Worm (Caenorhabditis elegans): ENCODE results near the gene bli-6.

bli-6 gene

DNA sequence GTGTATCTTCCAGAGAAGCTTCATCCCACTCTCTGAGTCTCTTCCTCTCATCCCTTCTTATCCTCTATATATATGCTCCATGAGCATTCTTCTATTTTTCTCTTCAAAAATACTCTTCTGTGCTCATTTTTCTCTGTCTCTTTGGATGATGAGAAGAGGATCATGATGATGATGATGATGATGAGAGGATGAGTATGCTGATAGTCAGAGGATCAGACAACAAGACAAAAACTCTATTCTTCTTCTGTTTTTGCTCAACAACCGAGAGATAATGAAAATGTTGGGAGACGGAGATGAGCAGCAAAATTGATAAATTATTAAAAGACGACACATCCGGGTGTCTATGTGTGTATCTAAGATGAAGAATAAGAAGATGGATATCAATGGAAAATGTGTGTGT lies 16.5 kb downstream of the bli-6 start (continued):
- TF ChIP-seq unc-55 (GFP tag; optimal IDR thresholded peaks at IDR 0.05): peak; percentile 87

DNA sequence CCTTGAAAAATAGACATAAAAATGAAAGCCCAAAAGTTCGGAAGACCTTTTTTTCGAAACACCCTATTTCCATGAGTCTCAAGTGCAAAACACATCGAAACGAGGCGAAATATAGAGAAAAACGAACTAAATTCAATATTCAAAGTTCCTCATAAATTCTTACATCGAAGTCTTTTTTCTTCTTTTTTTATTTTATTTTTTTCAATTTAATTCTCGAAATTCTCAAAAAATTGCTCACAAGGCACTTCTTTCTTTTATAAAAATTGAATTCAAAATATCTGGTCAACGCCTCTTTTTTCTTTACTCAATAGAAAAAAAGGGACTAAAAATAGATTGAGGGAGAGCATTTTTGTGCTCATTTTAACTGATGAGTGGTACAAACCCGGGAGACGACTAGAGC lies 18.3 kb downstream of the bli-6 start:
- TF ChIP-seq unc-39 (tag; optimal IDR thresholded peaks at IDR 0.05) (no peak), sma-3 (GFP tag; optimal IDR thresholded peaks at IDR 0.05) (no peak), F13H6.1 (tag; optimal IDR thresholded peaks at IDR 0.05) (no peak), ama-1 (optimal IDR thresholded peaks at IDR 0.05) (no peak), nhr-237 (tag; optimal IDR thresholded peaks at IDR 0.05) (no peak), snpc-4 (tag; optimal IDR thresholded peaks at IDR 0.05) (no peak), sma-9 (GFP tag; optimal IDR thresholded peaks at IDR 0.05) (no peak), sma-9 (tag; optimal IDR thresholded peaks at IDR 0.05) (no peak), C34F6.9 (tag; optimal IDR thresholded peaks at IDR 0.05) (no peak)

DNA sequence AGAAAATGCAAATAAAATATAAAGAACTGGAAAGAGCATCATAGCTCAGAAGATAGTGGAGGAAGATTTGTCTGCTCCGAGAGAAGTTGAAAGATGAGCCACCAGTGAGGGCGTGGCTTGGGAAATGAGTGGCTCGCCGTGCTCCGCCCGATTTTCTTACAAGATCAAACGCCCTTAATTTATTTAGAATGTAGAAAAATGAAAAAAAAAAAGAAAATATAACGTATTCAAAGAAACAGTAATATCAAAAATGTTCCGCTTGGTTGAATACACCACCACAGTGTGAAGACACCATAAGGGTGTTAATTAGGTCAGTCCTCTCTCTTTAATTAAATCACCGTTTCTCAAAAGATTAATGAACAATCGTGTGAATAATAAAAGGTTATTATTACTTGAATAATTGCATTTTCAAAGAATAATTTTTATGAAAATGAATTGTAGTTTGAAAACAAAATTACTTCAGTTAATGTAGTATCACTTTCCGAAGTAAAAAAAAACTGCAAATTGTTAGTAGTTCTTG lies 25.6 kb downstream of the bli-6 start, which contains the start of gene sfrp-1:
TSS of gene sfrp-1 (minus strand) at position 51 of the 520 bp plus-strand sequence.
- TF ChIP-seq gmeb-1 (tag; optimal IDR thresholded peaks at IDR 0.05) (no peak), unc-62 (GFP tag; optimal IDR thresholded peaks at IDR 0.05) (no peak), lin-13 (GFP tag; optimal IDR thresholded peaks at IDR 0.05) (no peak), mab-5 (tag; optimal IDR thresholded peaks at IDR 0.05) (no peak)

DNA sequence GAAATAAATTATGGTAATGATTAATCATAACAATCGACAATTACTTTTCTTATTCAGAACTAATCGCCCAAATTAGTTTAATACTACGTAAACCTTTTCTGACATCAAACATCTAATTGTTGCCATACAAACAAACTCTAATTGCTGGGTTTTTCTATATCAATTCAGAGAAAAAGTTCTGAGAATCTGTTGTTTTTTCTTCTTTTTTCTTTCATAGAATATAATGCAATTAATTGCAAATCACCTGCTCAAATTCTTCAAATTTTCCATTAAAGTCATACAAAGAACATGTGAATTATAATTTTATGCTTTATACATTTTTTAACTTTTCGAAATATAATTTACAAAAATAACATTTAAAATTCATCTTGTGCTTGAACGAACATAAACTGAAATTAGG lies 26.5 kb downstream of the bli-6 start:
- TF ChIP-seq nhr-129 (tag; optimal IDR thresholded peaks at IDR 0.05) (no peak), egl-27 (tag; optimal IDR thresholded peaks at IDR 0.05) (no peak), crh-2 (tag; optimal IDR thresholded peaks at IDR 0.05) (no peak), elt-1 (tag; optimal IDR thresholded peaks at IDR 0.05) (no peak)

DNA sequence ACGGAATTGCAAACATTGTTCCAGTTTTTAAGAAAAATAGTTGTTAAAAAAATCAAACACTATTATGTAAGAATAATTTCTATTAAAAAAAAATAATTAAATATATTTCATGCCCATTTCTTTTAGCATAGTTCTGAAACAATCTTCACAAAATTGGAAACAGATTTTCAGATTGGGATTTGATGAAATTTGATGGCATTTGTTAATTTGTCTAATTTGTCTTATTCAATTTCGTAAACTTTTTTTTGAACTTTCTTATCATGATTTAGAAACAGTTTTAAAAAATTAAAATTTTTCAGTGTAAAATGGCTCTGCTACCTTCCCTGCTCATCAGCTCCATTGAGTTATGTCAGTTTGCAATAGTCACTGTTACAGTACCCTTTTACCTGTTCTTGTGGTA lies 28.0 kb downstream of the bli-6 start, which contains the start of gene srv-13:
TSS of gene srv-13 (plus strand) at position 301 of the 400 bp plus-strand sequence.
- TF ChIP-seq ztf-11 (tag; optimal IDR thresholded peaks at IDR 0.05) (no peak), zag-1 (tag; optimal IDR thresholded peaks at IDR 0.05) (no peak), dmd-4 (tag; optimal IDR thresholded peaks at IDR 0.05) (no peak), ceh-82 (tag; optimal IDR thresholded peaks at IDR 0.05) (no peak), nhr-6 (tag; optimal IDR thresholded peaks at IDR 0.05) (no peak)

DNA sequence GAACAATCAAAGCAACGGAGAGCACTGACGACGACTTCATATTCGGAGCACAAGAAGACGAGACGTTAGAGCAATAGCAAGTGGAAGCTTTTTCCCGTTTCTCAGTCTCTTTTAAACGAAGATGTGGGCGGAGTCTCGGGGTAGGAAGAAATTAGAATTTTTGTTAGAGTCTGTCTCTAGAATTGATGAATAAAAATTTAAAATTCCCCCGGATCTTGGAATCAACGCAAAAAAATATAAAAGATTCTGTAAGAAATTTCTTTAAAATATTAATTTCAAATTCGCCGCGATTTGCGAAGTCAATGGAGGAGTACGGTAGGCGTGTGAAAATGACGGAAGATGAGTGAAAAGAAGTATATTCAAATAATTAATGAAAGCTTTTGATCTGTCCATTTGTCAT lies 36.6 kb downstream of the bli-6 start, which contains the start of gene nlp-71:
TSS of gene nlp-71 (minus strand) at position 101 of the 400 bp plus-strand sequence.
- TF ChIP-seq ceh-82 (tag; optimal IDR thresholded peaks at IDR 0.05) (no peak), lsy-2 (tag; optimal IDR thresholded peaks at IDR 0.05) (no peak), ztf-11 (tag; optimal IDR thresholded peaks at IDR 0.05) (no peak), nhr-25 (tag; optimal IDR thresholded peaks at IDR 0.05) (no peak), sma-9 (GFP tag; optimal IDR thresholded peaks at IDR 0.05) (no peak), sma-9 (tag; optimal IDR thresholded peaks at IDR 0.05) (no peak), elt-1 (tag; optimal IDR thresholded peaks at IDR 0.05) (no peak), C34F6.9 (tag; optimal IDR thresholded peaks at IDR 0.05) (no peak), nhr-129 (tag; optimal IDR thresholded peaks at IDR 0.05) (no peak), nhr-77 (tag; optimal IDR thresholded peaks at IDR 0.05) (no peak), alr-1 (tag; optimal IDR thresholded peaks at IDR 0.05) (no peak), crh-2 (tag; optimal IDR thresholded peaks at IDR 0.05) (no peak), mab-5 (tag; optimal IDR thresholded peaks at IDR 0.05) (no peak), snpc-4 (tag; optimal IDR thresholded peaks at IDR 0.05) (no peak), gmeb-1 (tag; optimal IDR thresholded peaks at IDR 0.05) (no peak), ZK546.5 (tag; optimal IDR thresholded peaks at IDR 0.05) (no peak), nhr-12 (tag; optimal IDR thresholded peaks at IDR 0.05) (no peak)

DNA sequence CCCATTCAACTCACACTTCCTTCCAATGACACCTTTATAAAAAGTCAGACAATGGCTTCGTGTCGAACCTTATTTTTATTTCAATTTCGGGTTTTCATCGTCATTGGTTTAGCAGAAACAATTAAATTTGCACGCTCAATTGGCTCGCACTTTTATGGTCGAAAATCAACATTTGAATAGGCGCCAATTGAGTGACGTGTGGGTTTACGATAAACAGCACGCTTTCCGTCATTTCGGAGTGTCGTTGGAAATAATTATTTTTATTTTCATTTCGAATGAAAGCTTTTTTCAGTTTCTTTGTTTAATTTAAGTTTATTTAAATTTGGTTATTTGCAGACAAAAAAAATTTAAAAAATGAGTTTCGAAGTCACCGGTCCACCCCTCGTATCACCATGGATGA lies 38.3 kb downstream of the bli-6 start, which contains the start of gene exos-2:
TSS of gene exos-2 (plus strand) at position 330 of the 400 bp plus-strand sequence.
- no peak for TF ChIP-seq nhr-237 (tag; optimal IDR thresholded peaks at IDR 0.05)
- TF ChIP-seq nhr-25 (tag; optimal IDR thresholded peaks at IDR 0.05): no peak
- TF ChIP-seq ZK546.5 (tag; optimal IDR thresholded peaks at IDR 0.05): peak; percentile 14
- peak; percentile 69 for TF ChIP-seq sma-9 (GFP tag; optimal IDR thresholded peaks at IDR 0.05)
- TF ChIP-seq sma-9 (tag; optimal IDR thresholded peaks at IDR 0.05): no peak
- TF ChIP-seq nhr-6 (tag; optimal IDR thresholded peaks at IDR 0.05): peak; percentile 37
- peak; percentile 2 for TF ChIP-seq F13H6.1 (tag; optimal IDR thresholded peaks at IDR 0.05)
- peak; percentile 61 for TF ChIP-seq crh-2 (tag; optimal IDR thresholded peaks at IDR 0.05)
- TF ChIP-seq elt-3 (tag; optimal IDR thresholded peaks at IDR 0.05): no peak
- no peak for TF ChIP-seq ceh-16 (tag; optimal IDR thresholded peaks at IDR 0.05)
- TF ChIP-seq R02D3.7 (tag; optimal IDR thresholded peaks at IDR 0.05): peak; percentile 99
- TF ChIP-seq snpc-4 (tag; optimal IDR thresholded peaks at IDR 0.05): peak; percentile 11
- TF ChIP-seq C34F6.9 (tag; optimal IDR thresholded peaks at IDR 0.05): peak; percentile 60
- TF ChIP-seq lin-39 (tag; optimal IDR thresholded peaks at IDR 0.05): no peak
- peak; percentile 39 for TF ChIP-seq nhr-21 (tag; optimal IDR thresholded peaks at IDR 0.05)
- TF ChIP-seq lin-11 (tag; optimal IDR thresholded peaks at IDR 0.05): peak; percentile 1
- TF ChIP-seq ama-1 (optimal IDR thresholded peaks at IDR 0.05): no peak
- TF ChIP-seq gmeb-1 (tag; optimal IDR thresholded peaks at IDR 0.05): peak; percentile 96
- TF ChIP-seq unc-55 (GFP tag; optimal IDR thresholded peaks at IDR 0.05): peak; percentile 83
- TF ChIP-seq nhr-129 (tag; optimal IDR thresholded peaks at IDR 0.05): peak; percentile 73
- TF ChIP-seq sma-3 (GFP tag; optimal IDR thresholded peaks at IDR 0.05): peak; percentile 29

Data from whole organism, L2 larva.